Fruit fly (Drosophila melanogaster) whole organism, wandering third instar larva: ENCODE measurements around the gene CG43169.

ENCODE experiments used
- Hnf4 ChIP-seq: fragments of 200-800 bp; sonication (Bioruptor generic); optimal IDR thresholded peaks from 2 replicates; lab custom pipeline; 2016; ENCODE audit warnings: missing biosample characterization, mild to moderate bottlenecking, missing genetic modification characterization
- Hr78 ChIP-seq: fragments of >200 bp; optimal IDR thresholded peaks from 2 replicates; lab custom pipeline; 2017; ENCODE audit warnings: missing biosample characterization, missing genetic modification characterization
- br ChIP-seq: fragments of 200-800 bp; sonication (Bioruptor generic); optimal IDR thresholded peaks from 2 replicates; lab custom pipeline; 2016; ENCODE audit warnings: missing biosample characterization, missing genetic modification characterization
- h ChIP-seq: fragments of 200-800 bp; sonication (Bioruptor generic); optimal IDR thresholded peaks from 3 replicates; lab custom pipeline; 2016; ENCODE audit warnings: missing biosample characterization, mild to moderate bottlenecking, missing genetic modification characterization
- pan ChIP-seq: fragments of >200 bp; optimal IDR thresholded peaks from 2 replicates; lab custom pipeline; 2017

DNA sequence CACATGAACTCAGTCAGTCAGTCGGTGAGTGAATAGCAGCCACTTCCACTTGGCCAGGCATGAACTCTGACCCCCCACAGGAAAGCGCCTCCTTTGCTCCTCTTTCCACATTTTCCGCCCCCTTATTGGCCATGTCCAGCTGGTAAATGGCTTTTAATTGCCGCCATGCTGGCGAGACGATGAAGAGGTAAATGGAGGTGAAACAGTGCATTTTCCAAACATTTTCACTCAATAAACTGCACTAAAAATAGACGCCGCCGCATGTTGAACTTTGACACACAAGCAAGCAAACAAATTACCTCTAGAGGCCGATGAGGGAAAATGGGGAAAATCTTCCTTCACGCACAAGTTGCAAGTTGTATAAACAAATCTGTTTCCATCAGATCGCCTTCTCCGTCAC is 38.6 kb downstream of the CG43169 start:
- TF ChIP-seq Hr78 (GFP tag; lab: Kevin White, UChicago) (no peak), br (GFP tag; lab: Kevin White, UChicago) (no peak), Hnf4 (GFP tag; lab: Kevin White, UChicago) (no peak), h (GFP tag; lab: Kevin White, UChicago) (no peak), pan (lab: Kevin White, UChicago) (no peak)
